Fruit fly (Drosophila melanogaster) whole organism, larva: Measurements from ENCODE around the gene msps.
A peak's percentile ranks its signal among the peaks of the same experiment; 100 is the strongest.

Source experiments
- noc ChIP-seq: fragments of 200-800 bp; sonication (Bioruptor generic); optimal IDR thresholded peaks from 3 replicates; lab custom pipeline; 2019; ENCODE audit warnings: missing biosample characterization, mild to moderate bottlenecking, missing genetic modification characterization, moderate library complexity

msps gene

dm6 chr3R:16028651-16029050 is 21.9 kb upstream of the msps start:
- no peak for TF ChIP-seq noc (tag; lab: Kevin White, UChicago)

dm6 chr3R:16029584-16029983 is 21.0 kb upstream of the msps start:
- no peak for TF ChIP-seq noc (tag; lab: Kevin White, UChicago)

dm6 chr3R:16030445-16030844 is 20.2 kb upstream of the msps start:
- TF ChIP-seq noc (tag; lab: Kevin White, UChicago) = no peak

- no peak for TF ChIP-seq noc (tag; lab: Kevin White, UChicago)
Measured at dm6 chr3R:16033727-16034126, 16.9 kb upstream of the msps start.

dm6 chr3R:16034186-16034585 is 16.4 kb upstream of the msps start:
- TF ChIP-seq noc (tag; lab: Kevin White, UChicago) = no peak

- TF ChIP-seq noc (tag; lab: Kevin White, UChicago) = no peak
Measured at dm6 chr3R:16038049-16038448, 12.6 kb upstream of the msps start.

dm6 chr3R:16039557-16039956 is 11.0 kb upstream of the msps start:
- no peak for TF ChIP-seq noc (tag; lab: Kevin White, UChicago)

- no peak for TF ChIP-seq noc (tag; lab: Kevin White, UChicago)
Measured at dm6 chr3R:16040925-16041324, 9.7 kb upstream of the msps start.

dm6 chr3R:16042137-16042899 is 8.3 kb upstream of the msps start:
- TF ChIP-seq noc (tag; lab: Kevin White, UChicago) = no peak

dm6 chr3R:16042900-16043548 is 7.6 kb upstream of the msps start, which contains the start of gene Jhbp4:
TSS of gene Jhbp4 (plus strand) at chr3R:16043498.
- TF ChIP-seq noc (tag; lab: Kevin White, UChicago) = no peak

- no peak for TF ChIP-seq noc (tag; lab: Kevin White, UChicago)
Measured at dm6 chr3R:16046030-16046429, 4.6 kb upstream of the msps start, which contains the start of gene Jhbp5. TSS of gene Jhbp5 (minus strand) at chr3R:16046130.

dm6 chr3R:16049369-16049768 is 1.2 kb upstream of the msps start, which contains the start of the genes IKKbeta and CG5013:
TSS of gene IKKbeta (minus strand) at chr3R:16049421.
TSS of gene CG5013 (plus strand) at chr3R:16049670.
- peak; percentile 36 for TF ChIP-seq noc (tag; lab: Kevin White, UChicago)

dm6 chr3R:16051329-16051679 is 703 bp downstream of the msps start:
- no peak for TF ChIP-seq noc (tag; lab: Kevin White, UChicago)

dm6 chr3R:16067494-16067893 is 16.9 kb downstream of the msps start, which contains the start of gene CG10185:
TSS of gene CG10185 (minus strand) at chr3R:16067594.
- TF ChIP-seq noc (tag; lab: Kevin White, UChicago) = no peak

dm6 chr3R:16069266-16069665 is 18.7 kb downstream of the msps start:
- no peak for TF ChIP-seq noc (tag; lab: Kevin White, UChicago)

dm6 chr3R:16071689-16072580 is 21.3 kb downstream of the msps start:
- TF ChIP-seq noc (tag; lab: Kevin White, UChicago) = no peak
